Fruit fly (Drosophila melanogaster): ENCODE data around the gene Ets21C.
A peak's percentile ranks its signal among the peaks of the same experiment; 100 is the strongest.

The Ets21C gene

dm6 chr2L:559770-560567 is 7.2 kb upstream of the Ets21C start, which contains the start of gene rempA (continued):
- TF ChIP-seq Bgb (GFP tag; IDR thresholded peaks at IDR 0.05; ENCODE audit: partially characterized antibody) = peak; percentile 73
- peak; percentile 32; the same call in 1 of the 3 replicates for TF ChIP-seq zen2 (GFP tag; IDR thresholded peaks at IDR 0.05; ENCODE audit: partially characterized antibody)

dm6 chr2L:559311-559710 is 6.6 kb upstream of the Ets21C start, which contains the start of gene Tspo:
Gene Tspo, plus strand, starts transcription at chr2L:559612.
- no peak for TF ChIP-seq Bteb2 (GFP tag; optimal IDR thresholded peaks at IDR 0.05)
- peak; percentile 34 for TF ChIP-seq CG10543 (GFP tag; optimal IDR thresholded peaks at IDR 0.05)
- no peak for TF ChIP-seq Hr39 (optimal IDR thresholded peaks at IDR 0.05)
- no peak for TF ChIP-seq CG17912 (GFP tag; optimal IDR thresholded peaks at IDR 0.05)
- TF ChIP-seq Dref (GFP tag; IDR thresholded peaks at IDR 0.05) = peak; percentile 19; the same call in 1 of the 2 replicates
- TF ChIP-seq CG2116 (GFP tag; optimal IDR thresholded peaks at IDR 0.05) = peak; percentile 11
- peak; percentile 66 for TF ChIP-seq MBD-R2 (GFP tag; IDR thresholded peaks at IDR 0.05)
- TF ChIP-seq CG34422 (GFP tag; IDR thresholded peaks at IDR 0.05) = peak; percentile 13; the same call in 1 of the 3 replicates
- no peak for TF ChIP-seq CG7271 (tag; optimal IDR thresholded peaks at IDR 0.05)
- no peak for TF ChIP-seq CG4707 (GFP tag; optimal IDR thresholded peaks at IDR 0.05)
- TF ChIP-seq CG34224 (GFP tag; IDR thresholded peaks at IDR 0.05; ENCODE audit: partially characterized antibody) = no peak
- TF ChIP-seq ro (GFP tag; IDR thresholded peaks at IDR 0.05) = no peak
- no peak for TF ChIP-seq Nf-YC (tag; optimal IDR thresholded peaks at IDR 0.05)
- TF ChIP-seq CG16815 (GFP tag; optimal IDR thresholded peaks at IDR 0.05) = no peak
- TF ChIP-seq CG6813 (GFP tag; optimal IDR thresholded peaks at IDR 0.05) = no peak
- TF ChIP-seq ci (GFP tag; IDR thresholded peaks at IDR 0.05) = peak; percentile 19; the same call in 1 of the 3 replicates
- no peak for TF ChIP-seq odd (GFP tag; optimal IDR thresholded peaks at IDR 0.05)
- peak; percentile 11 for TF ChIP-seq CG12391 (tag; optimal IDR thresholded peaks at IDR 0.05)
- TF ChIP-seq CG6254 (GFP tag; optimal IDR thresholded peaks at IDR 0.05) = peak; percentile 86
- TF ChIP-seq Sry-β (GFP tag; optimal IDR thresholded peaks at IDR 0.05) = peak; percentile 91
- TF ChIP-seq chinmo (GFP tag; IDR thresholded peaks at IDR 0.05; ENCODE audit: partially characterized antibody) = peak; percentile 81; the same call in 1 of the 4 replicates
- TF ChIP-seq fru (optimal IDR thresholded peaks at IDR 0.05) = no peak
- no peak for TF ChIP-seq Fer1 (GFP tag; optimal IDR thresholded peaks at IDR 0.05)
- no peak for TF ChIP-seq az2 (GFP tag; optimal IDR thresholded peaks at IDR 0.05)
- peak; percentile 45 for TF ChIP-seq CG8388 (GFP tag; optimal IDR thresholded peaks at IDR 0.05)
- peak in 1 of 2 experiments; percentile 22 for TF ChIP-seq Pdp1 (GFP tag; optimal IDR thresholded peaks at IDR 0.05)
- TF ChIP-seq CG3995 (GFP tag; optimal IDR thresholded peaks at IDR 0.05) = peak; percentile 92
- TF ChIP-seq CG13624 (GFP tag; optimal IDR thresholded peaks at IDR 0.05) = peak; percentile 55
- TF ChIP-seq CG15514 (GFP tag; optimal IDR thresholded peaks at IDR 0.05) = peak; percentile 9
- peak; percentile 9; the same call in 1 of the 2 replicates for TF ChIP-seq E2f2 (GFP tag; IDR thresholded peaks at IDR 0.05)
- TF ChIP-seq slou (GFP tag; optimal IDR thresholded peaks at IDR 0.05) = no peak
- TF ChIP-seq hb (GFP tag; IDR thresholded peaks at IDR 0.05; ENCODE audit: partially characterized antibody) = no peak
- no peak for TF ChIP-seq CG11696 (GFP tag; IDR thresholded peaks at IDR 0.05)
- no peak for TF ChIP-seq CG18011 (GFP tag; optimal IDR thresholded peaks at IDR 0.05)
- no peak for TF ChIP-seq Aef1 (GFP tag; IDR thresholded peaks at IDR 0.05)
- TF ChIP-seq CG5180 (GFP tag; optimal IDR thresholded peaks at IDR 0.05) = no peak
- TF ChIP-seq sens-2 (GFP tag; IDR thresholded peaks at IDR 0.05) = peak; percentile 29; the same call in 1 of the 2 replicates
- no peak for TF ChIP-seq vnd (GFP tag; IDR thresholded peaks at IDR 0.05; ENCODE audit: partially characterized antibody)
- TF ChIP-seq Asciz (GFP tag; optimal IDR thresholded peaks at IDR 0.05) = no peak
- no peak for TF ChIP-seq MTF-1 (GFP tag; optimal IDR thresholded peaks at IDR 0.05; ENCODE audit: borderline replicate concordance)
- peak; percentile 28 for TF ChIP-seq grau (tag; optimal IDR thresholded peaks at IDR 0.05)
- no peak for TF ChIP-seq Dfd (GFP tag; optimal IDR thresholded peaks at IDR 0.05)
- TF ChIP-seq CG11398 (GFP tag; optimal IDR thresholded peaks at IDR 0.05) = no peak
- 0 out of 2 replicates have a peak, but pooled peaks have one; percentile 31 for TF ChIP-seq CG7372 (GFP tag; IDR thresholded peaks at IDR 0.05)
- peak; percentile 35 for TF ChIP-seq CG8478 (optimal IDR thresholded peaks at IDR 0.05)

Measured in whole organism, embryonic.